Worm (Caenorhabditis elegans) whole organism, mixed stage, embryonic: ENCODE results near the gene Y44A6B.3.

ENCODE experiments used
- ces-1 ChIP-seq: fragments of 150-350 bp; optimal IDR thresholded peaks from 2 replicates; lab custom pipeline; 2014; ENCODE audit warnings: missing biosample characterization, missing genetic modification reagents, missing genetic modification characterization
- nhr-12 ChIP-seq: fragments of 150-350 bp; optimal IDR thresholded peaks from 2 replicates; lab custom pipeline; 2014; ENCODE audit warnings: missing biosample characterization, missing genetic modification characterization
- nhr-237 ChIP-seq: fragments of 150-350 bp; optimal IDR thresholded peaks from 2 replicates; lab custom pipeline; 2014; ENCODE audit warnings: missing biosample characterization, missing genetic modification characterization
- unc-120 ChIP-seq: sonication (generic microtip); optimal IDR thresholded peaks from 2 replicates; lab custom pipeline; 2017; ENCODE audit warnings: missing genetic modification characterization, missing compliant biosample characterization; ENCODE audit not compliant: poor library complexity, severe bottlenecking
- ztf-11 ChIP-seq: fragments of 150-350 bp; optimal IDR thresholded peaks from 2 replicates; lab custom pipeline; 2014; ENCODE audit warnings: missing biosample characterization, missing genetic modification characterization

- TF ChIP-seq ztf-11 (tag; lab: Kevin White, UChicago) (no peak), unc-120 (tag; lab: Kevin White, UChicago) (no peak), nhr-12 (no peak), ces-1 (GFP tag; lab: Kevin White, UChicago) (no peak), nhr-237 (no peak)
Measured at ce11 chrV:20604606-20605155, 33.6 kb downstream of the Y44A6B.3 start, which contains the start of gene ttr-57.
